Worm (Caenorhabditis elegans): ENCODE data around the gene alfa-1.

alfa-1 gene

ce11 chrII:7675752-7676151 lies 13.4 kb upstream of the alfa-1 start:
- TF ChIP-seq flt-1 (GFP tag; IDR thresholded peaks at IDR 0.05) (no peak), ztf-29 (GFP tag; IDR thresholded peaks at IDR 0.05) (no peak), cog-1 (tag; optimal IDR thresholded peaks at IDR 0.05) (no peak), ref-1 (GFP tag; conservative IDR thresholded peaks at IDR 0.05) (no peak), T22C8.4 (GFP tag; IDR thresholded peaks at IDR 0.05) (no peak), med-1 (GFP tag; optimal IDR thresholded peaks at IDR 0.05; ENCODE audit: insufficient read depth) (no peak), tab-1 (GFP tag; IDR thresholded peaks at IDR 0.05) (no peak), ztf-23 (GFP tag; IDR thresholded peaks at IDR 0.05) (no peak), klf-2 (GFP tag; conservative IDR thresholded peaks at IDR 0.05) (no peak)

- TF ChIP-seq ztf-23 (GFP tag; IDR thresholded peaks at IDR 0.05) (no peak), ref-1 (GFP tag; conservative IDR thresholded peaks at IDR 0.05) (no peak), ztf-29 (GFP tag; IDR thresholded peaks at IDR 0.05) (no peak)
Observed at ce11 chrII:7671705-7672104, 9.4 kb upstream of the alfa-1 start, which contains the start of gene lir-1. Gene lir-1 (plus strand): TSS chrII:7672005.

- TF ChIP-seq klf-2 (GFP tag; conservative IDR thresholded peaks at IDR 0.05) (no peak), ztf-29 (GFP tag; IDR thresholded peaks at IDR 0.05) (no peak), ref-1 (GFP tag; conservative IDR thresholded peaks at IDR 0.05) (no peak), ztf-23 (GFP tag; IDR thresholded peaks at IDR 0.05) (no peak), flt-1 (GFP tag; IDR thresholded peaks at IDR 0.05) (no peak), T22C8.4 (GFP tag; IDR thresholded peaks at IDR 0.05) (no peak), cog-1 (tag; optimal IDR thresholded peaks at IDR 0.05) (no peak), tab-1 (GFP tag; IDR thresholded peaks at IDR 0.05) (no peak), med-1 (GFP tag; optimal IDR thresholded peaks at IDR 0.05; ENCODE audit: insufficient read depth) (no peak)
Observed at ce11 chrII:7670039-7670438, 7.7 kb upstream of the alfa-1 start.

ce11 chrII:7669409-7669808 lies 7.1 kb upstream of the alfa-1 start:
- no peak for TF ChIP-seq ztf-29 (GFP tag; IDR thresholded peaks at IDR 0.05)
- peak; percentile 54; the same call in 1 of the 2 replicates for TF ChIP-seq flt-1 (GFP tag; IDR thresholded peaks at IDR 0.05)
- 0 out of 2 replicates have a peak, but pooled peaks have one; percentile 46 for TF ChIP-seq tab-1 (GFP tag; IDR thresholded peaks at IDR 0.05)
- TF ChIP-seq T22C8.4 (GFP tag; IDR thresholded peaks at IDR 0.05): no peak

- TF ChIP-seq T22C8.4 (GFP tag; IDR thresholded peaks at IDR 0.05) (no peak), flt-1 (GFP tag; IDR thresholded peaks at IDR 0.05) (no peak), ref-1 (GFP tag; conservative IDR thresholded peaks at IDR 0.05) (no peak), cog-1 (tag; optimal IDR thresholded peaks at IDR 0.05) (no peak), klf-2 (GFP tag; conservative IDR thresholded peaks at IDR 0.05) (no peak), ztf-23 (GFP tag; IDR thresholded peaks at IDR 0.05) (no peak), med-1 (GFP tag; optimal IDR thresholded peaks at IDR 0.05; ENCODE audit: insufficient read depth) (no peak), ztf-29 (GFP tag; IDR thresholded peaks at IDR 0.05) (no peak), tab-1 (GFP tag; IDR thresholded peaks at IDR 0.05) (no peak)
Observed at ce11 chrII:7666967-7667366, 4.6 kb upstream of the alfa-1 start, which contains the start of gene lir-2. Gene lir-2 (plus strand): TSS chrII:7667267.

ce11 chrII:7666338-7666737 lies 4.0 kb upstream of the alfa-1 start:
- TF ChIP-seq tab-1 (GFP tag; IDR thresholded peaks at IDR 0.05): no peak
- TF ChIP-seq klf-2 (GFP tag; conservative IDR thresholded peaks at IDR 0.05): no peak
- no peak for TF ChIP-seq med-1 (GFP tag; optimal IDR thresholded peaks at IDR 0.05; ENCODE audit: insufficient read depth)
- TF ChIP-seq ztf-29 (GFP tag; IDR thresholded peaks at IDR 0.05): no peak
- no peak for TF ChIP-seq ztf-23 (GFP tag; IDR thresholded peaks at IDR 0.05)
- no peak for TF ChIP-seq T22C8.4 (GFP tag; IDR thresholded peaks at IDR 0.05)
- no peak for TF ChIP-seq ref-1 (GFP tag; conservative IDR thresholded peaks at IDR 0.05)
- no peak for TF ChIP-seq flt-1 (GFP tag; IDR thresholded peaks at IDR 0.05)
- TF ChIP-seq cog-1 (tag; optimal IDR thresholded peaks at IDR 0.05): no peak

ce11 chrII:7663704-7664660 lies 1.7 kb upstream of the alfa-1 start, which contains the start of the genes F18A1.7 and rpa-1:
Gene F18A1.7 (minus strand): TSS chrII:7663754.
Gene rpa-1 (plus strand): TSS chrII:7664582.
- TF ChIP-seq cog-1 (tag; optimal IDR thresholded peaks at IDR 0.05) (no peak), ztf-23 (GFP tag; IDR thresholded peaks at IDR 0.05) (0 out of 2 replicates have a peak, but pooled peaks have one; percentile 9)

- TF ChIP-seq tab-1 (GFP tag; IDR thresholded peaks at IDR 0.05) (no peak), flt-1 (GFP tag; IDR thresholded peaks at IDR 0.05) (no peak), ztf-29 (GFP tag; IDR thresholded peaks at IDR 0.05) (no peak), T22C8.4 (GFP tag; IDR thresholded peaks at IDR 0.05) (no peak), med-1 (GFP tag; optimal IDR thresholded peaks at IDR 0.05; ENCODE audit: insufficient read depth) (no peak), klf-2 (GFP tag; conservative IDR thresholded peaks at IDR 0.05) (no peak), cog-1 (tag; optimal IDR thresholded peaks at IDR 0.05) (no peak), ztf-23 (GFP tag; IDR thresholded peaks at IDR 0.05) (no peak)
Observed at ce11 chrII:7663028-7663427, 706 bp upstream of the alfa-1 start.

ce11 chrII:7651171-7651570 lies 11.2 kb downstream of the alfa-1 start, which contains the start of gene pde-4:
Gene pde-4 (minus strand): TSS chrII:7651246.
- TF ChIP-seq ztf-29 (GFP tag; IDR thresholded peaks at IDR 0.05): no peak
- no peak for TF ChIP-seq T22C8.4 (GFP tag; IDR thresholded peaks at IDR 0.05)
- no peak for TF ChIP-seq klf-2 (GFP tag; conservative IDR thresholded peaks at IDR 0.05)
- no peak for TF ChIP-seq med-1 (GFP tag; optimal IDR thresholded peaks at IDR 0.05; ENCODE audit: insufficient read depth)
- no peak for TF ChIP-seq ztf-23 (GFP tag; IDR thresholded peaks at IDR 0.05)
- TF ChIP-seq ref-1 (GFP tag; conservative IDR thresholded peaks at IDR 0.05): no peak
- no peak for TF ChIP-seq tab-1 (GFP tag; IDR thresholded peaks at IDR 0.05)
- no peak for TF ChIP-seq flt-1 (GFP tag; IDR thresholded peaks at IDR 0.05)
- TF ChIP-seq cog-1 (tag; optimal IDR thresholded peaks at IDR 0.05): no peak

- TF ChIP-seq ztf-29 (GFP tag; IDR thresholded peaks at IDR 0.05) (no peak), med-1 (GFP tag; optimal IDR thresholded peaks at IDR 0.05; ENCODE audit: insufficient read depth) (no peak), cog-1 (tag; optimal IDR thresholded peaks at IDR 0.05) (no peak), tab-1 (GFP tag; IDR thresholded peaks at IDR 0.05) (no peak), klf-2 (GFP tag; conservative IDR thresholded peaks at IDR 0.05) (no peak), flt-1 (GFP tag; IDR thresholded peaks at IDR 0.05) (no peak), T22C8.4 (GFP tag; IDR thresholded peaks at IDR 0.05) (no peak), ref-1 (GFP tag; conservative IDR thresholded peaks at IDR 0.05) (no peak), ztf-23 (GFP tag; IDR thresholded peaks at IDR 0.05) (no peak)
Observed at ce11 chrII:7643214-7643613, 19.1 kb downstream of the alfa-1 start.

All from whole organism, midembryonic.